Worm (Caenorhabditis elegans) whole organism, early embryonic: Measurements from ENCODE around the gene dct-7.

Experiments used
- ama-1 ChIP-seq: fragments of 150-350 bp; optimal IDR thresholded peaks from 2 replicates; lab custom pipeline; 2014
- ceh-13 ChIP-seq: fragments of 200-800 bp; sonication (Bioruptor generic); optimal IDR thresholded peaks from 2 replicates; lab custom pipeline; 2018; ENCODE audit warnings: mild to moderate bottlenecking, missing genetic modification characterization, missing compliant biosample characterization

ce11 chrIV:4338217-4338616, 47.8 kb upstream of the dct-7 start:
- TF ChIP-seq ama-1 (lab: Kevin White, UChicago) (no peak), ceh-13 (GFP tag; lab: Kevin White, UChicago) (no peak)
